Worm (Caenorhabditis elegans) whole organism, young adult: ENCODE measurements around the gene T24C2.5.
A peak's percentile ranks its signal among the peaks of the same experiment; 100 is the strongest.

Experiments
- F49E8.2 ChIP-seq: sonication (generic microtip); optimal IDR thresholded peaks from 3 replicates; lab custom pipeline; 2017; ENCODE audit warnings: missing genetic modification characterization, mild to moderate bottlenecking, missing compliant biosample characterization, antibody characterized with exemption, moderate library complexity; ENCODE audit not compliant: insufficient read depth
- F52B5.7 ChIP-seq: sonication (generic microtip); optimal IDR thresholded peaks from 2 replicates; lab custom pipeline; 2016; ENCODE audit warnings: mild to moderate bottlenecking, missing genetic modification characterization, missing compliant biosample characterization
- F57A8.1 ChIP-seq: fragments of 200-800 bp; sonication (Bioruptor generic); optimal IDR thresholded peaks from 2 replicates; lab custom pipeline; 2018; ENCODE audit warnings: mild to moderate bottlenecking, missing genetic modification characterization, moderate library complexity, missing compliant biosample characterization
- dpff-1 ChIP-seq: sonication (generic microtip); optimal IDR thresholded peaks from 2 replicates; lab custom pipeline; 2017; ENCODE audit warnings: mild to moderate bottlenecking, missing genetic modification characterization, missing compliant biosample characterization
- efl-1 ChIP-seq: fragments of 150-350 bp; optimal IDR thresholded peaks from 2 replicates; lab custom pipeline; 2014; ENCODE audit warnings: missing biosample characterization, missing genetic modification reagents, missing genetic modification characterization
- pha-4 ChIP-seq: fragments of 150-350 bp; sonication (generic microtip); optimal IDR thresholded peaks from 2 replicates; lab custom pipeline; 2014; ENCODE audit warnings: missing biosample characterization, missing genetic modification reagents, missing genetic modification characterization
- snpc-4 ChIP-seq, 5 experiments: fragments of 150-350 bp in 1 of 5; sonication (generic microtip) in 4 of 5; optimal IDR thresholded peaks; 2 replicates each; lab custom pipeline; 2014 to 2018; ENCODE audit warnings: missing genetic modification characterization in 5 of 5, missing biosample characterization in 3 of 5, antibody characterized with exemption in 2 of 5, mild to moderate bottlenecking in 2 of 5, missing compliant biosample characterization in 2 of 5, missing genotype in 2 of 5, moderate library complexity in 2 of 5, missing genetic modification reagents in 1 of 5

DNA sequence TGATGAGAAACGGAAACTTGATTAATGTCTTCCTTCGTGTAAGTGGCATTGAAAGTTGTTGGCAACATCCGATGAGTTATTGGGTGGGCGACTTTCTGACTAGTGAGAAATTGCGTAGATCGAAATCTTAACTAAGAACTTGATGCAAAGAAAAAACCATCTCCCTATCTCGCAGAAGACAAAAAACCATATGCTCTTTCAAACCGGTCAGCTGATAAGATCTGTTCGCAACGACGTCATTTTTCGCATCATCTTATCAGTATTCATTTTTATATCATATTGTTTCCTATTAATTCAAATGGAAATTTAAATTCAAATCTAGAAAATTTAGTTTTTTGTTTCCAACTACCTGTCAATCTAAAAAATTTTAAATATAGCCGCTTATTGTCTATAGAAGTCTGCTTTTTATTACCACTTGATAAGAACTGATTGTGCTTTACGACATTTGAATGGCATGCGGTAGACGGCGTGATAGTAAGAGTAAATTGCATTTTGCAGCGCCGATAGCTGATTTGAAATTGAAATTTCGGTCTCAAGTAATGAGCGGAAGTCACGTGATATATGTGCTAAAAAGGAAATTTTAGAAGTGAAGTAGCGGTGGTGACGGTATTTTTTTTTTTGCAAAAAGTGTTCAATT is 33.7 kb upstream of the T24C2.5 start:
- TF ChIP-seq snpc-4 (GFP tag; optimal IDR thresholded peaks at IDR 0.05; lab: Kevin White, UChicago) (no peak), snpc-4 (tag; optimal IDR thresholded peaks at IDR 0.05; lab: Kevin White, UChicago) (peak in 3 of 4 experiments; percentile 0 to 42 (median 28)), dpff-1 (tag; lab: Kevin White, UChicago) (no peak), F49E8.2 (tag; lab: Kevin White, UChicago) (no peak), F52B5.7 (no peak), efl-1 (GFP tag; lab: Kevin White, UChicago) (no peak), pha-4 (tag; lab: Kevin White, UChicago) (peak; percentile 43), F57A8.1 (GFP tag; lab: Kevin White, UChicago) (no peak)
